Worm (Caenorhabditis elegans): ENCODE results near the gene ttr-52.
"Not testable (repeated sequence)": the region's sequence is repeated elsewhere in the genome, so short reads cannot be mapped to it uniquely, and the experiment has no call there.

ttr-52 gene

ce11 chrIII:13385850-13386249, 18.7 kb upstream of the ttr-52 start, which contains the start of gene T03F6.4:
TSS of gene T03F6.4 (plus strand) at chrIII:13386150.
- no peak for TF ChIP-seq ztf-29 (GFP tag; IDR thresholded peaks at IDR 0.05)
- no peak for TF ChIP-seq ztf-23 (GFP tag; IDR thresholded peaks at IDR 0.05)

- TF ChIP-seq klf-2 (GFP tag; conservative IDR thresholded peaks at IDR 0.05) (no peak), ref-1 (GFP tag; conservative IDR thresholded peaks at IDR 0.05) (no peak), flt-1 (GFP tag; IDR thresholded peaks at IDR 0.05) (no peak), ztf-23 (GFP tag; IDR thresholded peaks at IDR 0.05) (no peak)
Observed at ce11 chrIII:13388621-13389020, 15.9 kb upstream of the ttr-52 start.

- TF ChIP-seq flt-1 (GFP tag; IDR thresholded peaks at IDR 0.05) (no peak), tab-1 (GFP tag; IDR thresholded peaks at IDR 0.05) (no peak), ref-1 (GFP tag; conservative IDR thresholded peaks at IDR 0.05) (no peak), klf-2 (GFP tag; conservative IDR thresholded peaks at IDR 0.05) (no peak), T22C8.4 (GFP tag; IDR thresholded peaks at IDR 0.05) (no peak), cog-1 (tag; optimal IDR thresholded peaks at IDR 0.05) (no peak)
Observed at ce11 chrIII:13389078-13389477, 15.4 kb upstream of the ttr-52 start, which contains the start of gene T03F6.3. TSS of gene T03F6.3 (plus strand) at chrIII:13389395.

ce11 chrIII:13390789-13391188, 13.7 kb upstream of the ttr-52 start:
- no peak for TF ChIP-seq ref-1 (GFP tag; conservative IDR thresholded peaks at IDR 0.05)
- TF ChIP-seq flt-1 (GFP tag; IDR thresholded peaks at IDR 0.05), result no peak
- no peak for TF ChIP-seq ztf-29 (GFP tag; IDR thresholded peaks at IDR 0.05)
- no peak for TF ChIP-seq tab-1 (GFP tag; IDR thresholded peaks at IDR 0.05)
- no peak for TF ChIP-seq ztf-23 (GFP tag; IDR thresholded peaks at IDR 0.05)
- no peak for TF ChIP-seq T22C8.4 (GFP tag; IDR thresholded peaks at IDR 0.05)
- TF ChIP-seq klf-2 (GFP tag; conservative IDR thresholded peaks at IDR 0.05), result no peak

ce11 chrIII:13393239-13393638, 11.3 kb upstream of the ttr-52 start, which contains the start of gene dnj-17:
TSS of gene dnj-17 (minus strand) at chrIII:13393339.
- no peak for TF ChIP-seq ztf-29 (GFP tag; IDR thresholded peaks at IDR 0.05)
- no peak for TF ChIP-seq ztf-23 (GFP tag; IDR thresholded peaks at IDR 0.05)
- no peak for TF ChIP-seq med-1 (GFP tag; optimal IDR thresholded peaks at IDR 0.05; ENCODE audit: insufficient read depth)
- no peak for TF ChIP-seq T22C8.4 (GFP tag; IDR thresholded peaks at IDR 0.05)
- TF ChIP-seq klf-2 (GFP tag; conservative IDR thresholded peaks at IDR 0.05), result no peak
- no peak for TF ChIP-seq cog-1 (tag; optimal IDR thresholded peaks at IDR 0.05)
- TF ChIP-seq ref-1 (GFP tag; conservative IDR thresholded peaks at IDR 0.05), result no peak
- no peak for TF ChIP-seq flt-1 (GFP tag; IDR thresholded peaks at IDR 0.05)
- TF ChIP-seq tab-1 (GFP tag; IDR thresholded peaks at IDR 0.05), result no peak

- TF ChIP-seq klf-2 (GFP tag; conservative IDR thresholded peaks at IDR 0.05), result no peak
- TF ChIP-seq cog-1 (tag; optimal IDR thresholded peaks at IDR 0.05), result no peak
- TF ChIP-seq ref-1 (GFP tag; conservative IDR thresholded peaks at IDR 0.05), result no peak
- TF ChIP-seq ztf-23 (GFP tag; IDR thresholded peaks at IDR 0.05), result no peak
- no peak for TF ChIP-seq T22C8.4 (GFP tag; IDR thresholded peaks at IDR 0.05)
- TF ChIP-seq med-1 (GFP tag; optimal IDR thresholded peaks at IDR 0.05; ENCODE audit: insufficient read depth), result no peak
- TF ChIP-seq flt-1 (GFP tag; IDR thresholded peaks at IDR 0.05), result no peak
- TF ChIP-seq ztf-29 (GFP tag; IDR thresholded peaks at IDR 0.05), result no peak
- TF ChIP-seq tab-1 (GFP tag; IDR thresholded peaks at IDR 0.05), result no peak
Observed at ce11 chrIII:13393647-13394046, 10.9 kb upstream of the ttr-52 start, which contains the start of gene qdpr-1. TSS of gene qdpr-1 (plus strand) at chrIII:13393910.

ce11 chrIII:13395262-13395661, 9.3 kb upstream of the ttr-52 start, which contains the start of gene F11F1.1:
TSS of gene F11F1.1 (plus strand) at chrIII:13395562.
- TF ChIP-seq ztf-23 (GFP tag; IDR thresholded peaks at IDR 0.05) (no peak), klf-2 (GFP tag; conservative IDR thresholded peaks at IDR 0.05) (no peak), tab-1 (GFP tag; IDR thresholded peaks at IDR 0.05) (no peak), T22C8.4 (GFP tag; IDR thresholded peaks at IDR 0.05) (no peak), ztf-29 (GFP tag; IDR thresholded peaks at IDR 0.05) (no peak), cog-1 (tag; optimal IDR thresholded peaks at IDR 0.05) (no peak), ref-1 (GFP tag; conservative IDR thresholded peaks at IDR 0.05) (no peak), med-1 (GFP tag; optimal IDR thresholded peaks at IDR 0.05; ENCODE audit: insufficient read depth) (no peak), flt-1 (GFP tag; IDR thresholded peaks at IDR 0.05) (no peak)

- TF ChIP-seq ref-1 (GFP tag; conservative IDR thresholded peaks at IDR 0.05); klf-2 (GFP tag; conservative IDR thresholded peaks at IDR 0.05); tab-1 (GFP tag; IDR thresholded peaks at IDR 0.05): not testable (repeated sequence)
Observed at ce11 chrIII:13401673-13402258, 2.8 kb upstream of the ttr-52 start, which contains the start of the genes srlf-9 and srlf-10. TSS of gene srlf-9 (minus strand) at chrIII:13401773. TSS of gene srlf-10 (plus strand) at chrIII:13402208.

- TF ChIP-seq med-1 (GFP tag; optimal IDR thresholded peaks at IDR 0.05; ENCODE audit: insufficient read depth), result no peak
- TF ChIP-seq cog-1 (tag; optimal IDR thresholded peaks at IDR 0.05), result no peak
- TF ChIP-seq tab-1 (GFP tag; IDR thresholded peaks at IDR 0.05), result no peak
- TF ChIP-seq ztf-23 (GFP tag; IDR thresholded peaks at IDR 0.05), result no peak
- TF ChIP-seq flt-1 (GFP tag; IDR thresholded peaks at IDR 0.05), result no peak
- TF ChIP-seq T22C8.4 (GFP tag; IDR thresholded peaks at IDR 0.05), result no peak
- TF ChIP-seq ref-1 (GFP tag; conservative IDR thresholded peaks at IDR 0.05), result no peak
- TF ChIP-seq klf-2 (GFP tag; conservative IDR thresholded peaks at IDR 0.05), result no peak
- TF ChIP-seq ztf-29 (GFP tag; IDR thresholded peaks at IDR 0.05), result no peak
Observed at ce11 chrIII:13402934-13403333, 1.6 kb upstream of the ttr-52 start, which contains the start of gene mig-18. TSS of gene mig-18 (plus strand) at chrIII:13403234.

- TF ChIP-seq med-1 (GFP tag; optimal IDR thresholded peaks at IDR 0.05; ENCODE audit: insufficient read depth) (no peak), cog-1 (tag; optimal IDR thresholded peaks at IDR 0.05) (no peak), tab-1 (GFP tag; IDR thresholded peaks at IDR 0.05) (no peak), ztf-23 (GFP tag; IDR thresholded peaks at IDR 0.05) (no peak), ref-1 (GFP tag; conservative IDR thresholded peaks at IDR 0.05) (no peak), flt-1 (GFP tag; IDR thresholded peaks at IDR 0.05) (no peak), klf-2 (GFP tag; conservative IDR thresholded peaks at IDR 0.05) (no peak), ztf-29 (GFP tag; IDR thresholded peaks at IDR 0.05) (no peak)
Observed at ce11 chrIII:13405504-13405903, 986 bp downstream of the ttr-52 start, which contains the start of gene nas-1. TSS of gene nas-1 (plus strand) at chrIII:13405804.
